Fruit fly (Drosophila melanogaster) whole organism: ENCODE results near the gene Naa40.

ENCODE experiments used
- CG8478 ChIP-seq: fragments of >200 bp; optimal IDR thresholded peaks from 2 replicates; lab custom pipeline; 2018; ENCODE audit warnings: inconsistent platforms
- Dll ChIP-seq: fragments of >200 bp; optimal IDR thresholded peaks from 2 replicates; lab custom pipeline; 2017
- EcR ChIP-seq, 2 experiments: fragments of >200 bp; optimal IDR thresholded peaks; 2 replicates each; lab custom pipeline; 2017; ENCODE audit warnings: missing biosample characterization in 2 of 2, missing genetic modification characterization in 2 of 2, missing genetic modification reagents in 2 of 2
- pan ChIP-seq: fragments of >200 bp; optimal IDR thresholded peaks from 2 replicates; lab custom pipeline; 2017
- psq ChIP-seq: fragments of >200 bp; optimal IDR thresholded peaks from 2 replicates; lab custom pipeline; 2017
- usp ChIP-seq: fragments of >200 bp; optimal IDR thresholded peaks from 2 replicates; lab custom pipeline; 2017; ENCODE audit warnings: missing biosample characterization, missing genetic modification characterization, mixed read lengths

The Naa40 gene

DNA sequence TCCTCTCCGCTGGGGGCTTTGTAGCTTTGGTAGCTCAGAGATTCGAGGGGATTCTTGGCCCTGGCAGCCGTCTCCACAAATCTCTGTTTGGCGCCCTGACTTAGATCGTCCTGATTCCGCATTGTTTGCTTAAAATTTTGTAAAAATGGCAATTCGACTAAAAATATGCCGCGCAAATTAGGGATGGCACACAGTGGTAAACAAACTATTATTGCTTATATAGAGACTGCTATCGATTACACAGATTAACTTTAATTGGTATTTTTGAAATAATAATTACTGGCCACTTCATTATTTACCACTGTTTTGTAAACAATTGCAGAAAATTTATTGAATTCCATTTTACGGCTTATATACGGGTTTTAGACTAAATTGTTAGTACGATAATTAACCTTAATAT lies at the start of gene Naa40, which contains the start of gene CG18731:
Gene Naa40, minus strand, starts transcription at position 206 of the 400 bp plus-strand sequence.
Gene CG18731, plus strand, starts transcription at position 283 of the 400 bp plus-strand sequence.
- no peak for TF ChIP-seq CG8478 (lab: Kevin White, UChicago)
- TF ChIP-seq pan = no peak
- no peak for TF ChIP-seq usp (GFP tag; lab: Kevin White, UChicago)
- no peak for TF ChIP-seq EcR (GFP tag; optimal IDR thresholded peaks at IDR 0.05; lab: Kevin White, UChicago)
- no peak for TF ChIP-seq psq (lab: Kevin White, UChicago)
- no peak for TF ChIP-seq Dll (lab: Kevin White, UChicago)

DNA sequence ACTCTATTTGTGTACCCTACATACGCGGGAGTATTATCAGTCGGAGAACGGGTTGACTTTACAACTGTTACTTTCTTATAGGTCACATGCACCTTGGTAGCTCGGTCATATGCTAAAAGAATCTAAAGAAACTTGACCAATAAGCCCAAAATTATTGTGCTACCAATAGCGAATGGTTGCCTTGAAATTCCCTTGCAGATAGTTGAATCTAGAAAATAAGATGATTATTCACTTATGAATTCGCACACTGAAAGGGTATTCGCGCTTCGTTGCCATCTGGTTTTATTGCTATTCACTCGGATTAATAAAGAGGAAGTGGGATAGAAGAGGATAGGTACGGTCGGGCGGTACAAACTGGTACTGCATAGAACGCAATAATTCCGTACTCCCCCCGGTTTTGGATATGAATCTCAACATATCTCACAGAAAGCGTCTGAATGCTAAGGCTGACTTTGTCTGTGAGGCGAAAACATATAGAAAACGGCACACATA lies 49.1 kb upstream of the Naa40 start:
- TF ChIP-seq CG8478 (lab: Kevin White, UChicago) = no peak
- no peak for TF ChIP-seq psq (lab: Kevin White, UChicago)
- no peak for TF ChIP-seq EcR (GFP tag; optimal IDR thresholded peaks at IDR 0.05; lab: Kevin White, UChicago)
- peak; percentile 43 for TF ChIP-seq pan

DNA sequence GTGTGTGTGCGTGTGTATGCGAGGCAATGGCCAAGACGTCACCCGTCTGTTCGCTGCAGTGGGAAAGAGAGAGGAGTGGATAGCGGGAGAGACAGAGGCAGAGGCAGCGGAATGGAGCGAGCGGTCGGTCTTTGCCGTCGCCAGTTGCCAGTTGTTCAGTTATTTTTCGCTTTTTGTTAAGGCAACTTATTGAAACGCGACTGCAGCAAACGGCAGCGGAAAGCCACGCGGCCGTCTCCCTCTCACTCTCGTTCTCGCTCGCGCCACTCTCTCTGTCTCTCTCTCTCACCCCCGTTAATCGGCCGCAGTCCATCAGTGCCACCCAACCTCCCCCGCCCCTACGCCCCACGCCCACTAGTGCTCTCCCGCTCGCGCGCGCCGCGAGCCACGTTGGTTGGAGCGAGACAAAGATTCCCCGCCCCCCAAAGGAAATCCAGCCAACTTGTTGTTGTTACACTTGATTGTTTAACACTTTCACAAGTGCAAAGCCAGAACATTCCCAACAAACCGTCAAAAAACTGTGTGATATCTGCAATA lies 48.1 kb upstream of the Naa40 start:
- TF ChIP-seq CG8478 (lab: Kevin White, UChicago) (peak; percentile 82), psq (lab: Kevin White, UChicago) (no peak), Dll (lab: Kevin White, UChicago) (peak; percentile 88), usp (GFP tag; lab: Kevin White, UChicago) (no peak), EcR (GFP tag; optimal IDR thresholded peaks at IDR 0.05; lab: Kevin White, UChicago) (peak in 1 of 2 experiments; percentile 47), pan (no peak)

DNA sequence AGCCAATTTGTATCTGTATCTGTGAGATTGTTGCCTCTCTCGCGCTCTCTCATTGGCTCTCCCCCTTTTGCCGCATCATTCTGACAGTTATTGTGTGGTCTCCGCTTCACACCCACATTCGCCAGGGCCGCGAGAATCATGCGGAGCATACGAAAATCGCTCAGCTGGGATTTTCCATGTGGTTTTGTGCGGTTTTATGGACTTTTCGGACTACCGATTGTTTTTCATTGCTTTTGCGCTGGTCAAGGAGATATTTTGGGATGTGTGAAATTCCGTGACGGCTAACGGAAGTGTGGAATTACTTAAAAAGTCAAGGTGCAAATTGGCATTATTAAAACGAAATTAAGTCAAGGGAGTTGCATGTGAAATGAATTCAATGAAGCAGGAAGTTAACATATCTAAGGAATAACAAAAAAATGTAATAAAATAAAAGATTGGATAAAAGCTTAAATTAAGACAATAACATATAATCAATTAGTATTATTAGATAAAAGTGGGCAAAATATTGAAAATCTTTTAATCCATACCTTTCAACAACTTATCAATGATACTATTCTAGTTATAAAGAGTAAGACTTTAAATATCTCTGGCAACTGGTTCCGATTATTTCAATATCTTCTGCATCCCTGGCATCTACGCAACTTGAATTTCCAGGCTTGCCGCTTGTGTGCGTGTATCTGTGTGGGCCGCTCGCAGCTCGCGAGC lies 47.5 kb upstream of the Naa40 start:
- TF ChIP-seq Dll (lab: Kevin White, UChicago) = peak; percentile 83
- TF ChIP-seq pan = no peak
- peak; percentile 56 for TF ChIP-seq psq (lab: Kevin White, UChicago)
- TF ChIP-seq EcR (GFP tag; optimal IDR thresholded peaks at IDR 0.05; lab: Kevin White, UChicago) = no peak
- no peak for TF ChIP-seq usp (GFP tag; lab: Kevin White, UChicago)

DNA sequence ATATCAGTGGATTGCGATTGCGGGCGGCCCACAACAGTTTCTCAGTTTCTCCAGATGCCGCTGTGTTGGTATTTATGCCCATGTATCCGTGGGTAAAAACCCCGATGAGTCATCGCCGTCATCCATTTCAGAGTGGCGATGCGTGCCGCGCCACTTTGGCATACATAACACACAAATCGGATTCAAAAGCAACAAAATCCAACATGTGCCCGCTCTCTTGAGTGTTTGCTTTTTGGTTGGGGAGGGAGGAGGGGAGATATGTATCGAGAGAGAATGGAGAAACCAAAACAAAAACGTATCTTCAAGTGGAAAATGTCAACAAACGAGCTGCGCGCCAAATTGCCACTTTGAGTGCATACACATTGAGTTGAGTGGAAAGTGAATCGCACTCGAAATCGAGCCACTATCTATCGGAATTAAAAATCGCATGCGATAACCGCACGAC lies 46.9 kb upstream of the Naa40 start:
- no peak for TF ChIP-seq pan
- TF ChIP-seq CG8478 (lab: Kevin White, UChicago) = no peak
- TF ChIP-seq psq (lab: Kevin White, UChicago) = no peak

DNA sequence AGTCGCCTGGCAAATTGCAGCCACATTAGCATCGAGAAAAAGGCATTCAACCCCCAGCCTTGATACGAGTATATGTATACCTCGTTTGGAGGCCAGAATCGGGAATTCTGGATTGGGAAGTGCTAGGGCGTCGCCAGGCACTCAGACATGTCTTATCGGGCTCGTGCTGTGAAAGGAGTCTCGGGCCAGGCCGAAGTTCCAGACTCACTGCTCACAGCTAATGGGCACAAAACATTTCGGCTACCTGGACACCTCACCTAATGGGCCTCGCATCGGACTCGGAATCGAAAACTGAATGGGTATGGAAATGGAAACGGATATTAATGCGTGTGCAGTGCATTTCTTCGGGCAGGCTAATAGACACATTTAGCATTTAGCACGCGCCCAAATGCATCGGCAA lies 46.2 kb upstream of the Naa40 start:
- TF ChIP-seq pan (no peak), usp (GFP tag; lab: Kevin White, UChicago) (no peak), CG8478 (lab: Kevin White, UChicago) (no peak), Dll (lab: Kevin White, UChicago) (no peak), psq (lab: Kevin White, UChicago) (no peak), EcR (GFP tag; optimal IDR thresholded peaks at IDR 0.05; lab: Kevin White, UChicago) (no peak)

DNA sequence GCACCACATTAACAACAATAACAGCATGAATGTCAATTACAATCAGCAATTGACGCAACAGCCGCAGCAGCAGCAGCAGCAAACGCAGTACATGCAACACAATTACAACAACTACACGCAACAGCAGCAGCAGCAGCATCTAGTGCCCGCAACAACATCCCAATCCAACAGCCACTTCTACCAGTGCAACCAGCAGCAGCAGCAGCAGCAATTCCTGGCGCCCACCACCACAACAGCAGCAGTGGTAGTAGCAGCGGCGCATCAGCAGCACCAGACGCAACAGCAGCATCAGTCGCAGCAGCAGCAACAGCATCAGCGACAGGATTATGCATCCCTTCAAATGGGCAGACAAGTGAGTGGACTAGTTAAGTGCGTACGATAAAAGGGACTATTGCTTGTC lies 42.5 kb upstream of the Naa40 start:
- TF ChIP-seq pan = no peak
- TF ChIP-seq CG8478 (lab: Kevin White, UChicago) = no peak
- no peak for TF ChIP-seq usp (GFP tag; lab: Kevin White, UChicago)
- TF ChIP-seq EcR (GFP tag; optimal IDR thresholded peaks at IDR 0.05; lab: Kevin White, UChicago) = no peak
- no peak for TF ChIP-seq psq (lab: Kevin White, UChicago)
- no peak for TF ChIP-seq Dll (lab: Kevin White, UChicago)

DNA sequence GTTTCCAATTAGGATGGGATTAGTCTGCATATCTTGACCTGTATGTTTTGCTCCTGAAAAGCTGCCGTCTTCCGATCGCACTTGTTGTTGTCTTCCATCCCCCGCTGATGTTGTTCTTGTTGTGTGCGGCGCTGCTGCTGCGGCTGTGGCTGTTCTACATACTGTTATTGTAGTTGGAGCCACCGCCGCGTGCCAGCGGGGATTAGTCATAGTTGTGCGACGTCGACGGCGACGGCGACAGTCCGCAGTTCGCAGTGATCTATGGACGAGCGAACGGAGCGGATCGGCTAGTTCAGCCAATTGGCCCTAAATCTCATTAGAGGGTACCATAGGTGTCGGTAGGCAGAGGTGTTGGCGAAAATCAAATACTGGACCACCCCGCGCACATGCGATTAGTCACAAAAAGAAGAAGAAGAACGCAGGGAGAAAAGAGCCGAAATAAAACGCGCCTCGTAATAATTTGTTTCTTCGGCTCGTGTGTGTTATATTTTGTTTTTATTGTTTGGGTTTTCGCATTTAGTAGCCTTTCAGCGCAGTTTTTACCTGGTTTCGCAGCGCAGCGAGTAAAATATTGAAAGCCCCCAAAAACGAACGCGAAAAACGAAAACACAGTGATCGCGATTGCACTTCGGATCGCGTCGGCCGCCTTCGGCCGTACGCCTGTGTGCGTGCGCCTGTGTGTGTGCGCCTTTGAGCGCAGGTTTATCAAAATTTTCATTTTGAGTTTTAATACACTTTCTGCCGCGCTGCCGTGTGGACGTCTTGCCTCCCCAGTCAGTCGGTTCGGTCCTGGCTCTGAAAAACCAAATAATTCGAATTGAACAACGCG lies 40.7 kb upstream of the Naa40 start, which contains the start of gene kay:
Gene kay, plus strand, starts transcription at position 729 of the 829 bp plus-strand sequence.
- TF ChIP-seq Dll (lab: Kevin White, UChicago) = no peak

DNA sequence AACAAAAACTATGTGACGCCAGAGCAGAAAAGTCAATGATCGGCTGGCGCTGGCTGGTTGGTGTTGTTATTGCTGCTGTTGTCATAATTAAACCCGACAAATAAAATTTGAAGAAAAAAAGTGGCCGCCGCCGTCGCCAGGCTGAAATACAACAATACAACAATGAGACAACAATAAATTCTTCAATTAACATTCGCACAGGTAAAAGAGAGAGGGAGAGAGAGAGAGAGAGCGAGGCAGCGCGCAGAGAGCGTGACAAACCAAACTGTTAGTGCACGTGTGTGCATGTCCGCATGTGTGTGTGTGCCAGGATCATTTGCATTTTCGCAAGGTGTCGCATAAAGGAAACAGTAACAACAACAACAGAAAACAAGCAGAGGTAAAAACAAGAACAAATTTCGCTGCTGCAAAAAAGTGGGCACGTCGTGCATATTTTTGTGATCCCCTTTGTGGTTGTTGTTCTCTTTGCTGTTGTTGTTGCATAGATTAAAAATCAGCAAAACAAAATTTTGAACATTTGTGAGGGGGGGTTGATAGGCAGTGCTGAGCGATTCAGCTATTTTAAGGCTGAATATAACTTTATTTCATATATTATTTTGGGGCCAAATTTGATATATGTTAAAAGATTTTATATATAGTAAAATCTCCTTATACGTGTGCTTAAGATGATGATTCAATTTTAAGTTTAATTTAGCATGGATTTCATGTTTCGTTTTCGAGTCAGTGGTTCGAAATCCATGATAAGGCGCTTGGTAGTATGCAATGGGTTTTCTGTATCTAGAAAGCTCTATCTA lies 39.7 kb upstream of the Naa40 start:
- TF ChIP-seq CG8478 (lab: Kevin White, UChicago) (no peak), psq (lab: Kevin White, UChicago) (no peak), Dll (lab: Kevin White, UChicago) (peak; percentile 84)

DNA sequence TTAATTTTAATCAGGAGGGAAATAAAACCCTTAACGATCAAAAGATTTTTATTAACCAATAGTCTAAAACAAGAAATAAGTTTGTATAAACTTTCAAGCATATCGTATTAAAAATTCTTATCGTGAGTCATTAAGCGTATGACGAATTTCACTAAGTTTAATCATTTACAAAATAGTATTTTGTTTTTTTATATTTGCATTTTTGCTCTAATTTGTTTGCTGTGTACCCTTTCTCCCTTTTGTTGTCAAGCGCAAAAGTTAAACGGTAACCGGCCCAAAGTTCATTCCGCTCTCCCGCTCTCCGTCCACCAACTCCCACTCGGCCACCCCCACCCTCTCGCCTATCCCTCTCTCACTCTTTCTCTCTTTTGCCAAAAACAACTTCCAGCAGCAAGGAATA lies 39.1 kb upstream of the Naa40 start:
- TF ChIP-seq pan (no peak), EcR (GFP tag; optimal IDR thresholded peaks at IDR 0.05; lab: Kevin White, UChicago) (peak in 1 of 2 experiments; percentile 32), Dll (lab: Kevin White, UChicago) (no peak)

DNA sequence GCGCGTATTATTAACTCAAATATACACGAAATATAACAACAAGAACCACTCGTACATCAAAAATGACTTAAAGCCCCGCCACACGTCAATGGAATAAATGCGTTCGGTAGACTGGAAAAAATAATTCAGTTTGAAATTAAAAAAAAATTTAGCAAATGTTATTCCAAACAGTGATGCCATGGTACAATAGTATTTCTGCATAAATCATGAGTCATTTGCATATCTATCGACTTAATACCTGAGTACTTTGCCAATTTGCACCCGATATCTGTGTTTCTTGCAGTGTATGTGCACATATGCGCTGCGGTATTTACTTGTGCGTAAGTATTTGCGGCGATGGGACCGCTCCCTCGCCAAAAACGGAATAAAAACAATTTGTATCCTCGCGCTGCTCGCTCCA lies 38.4 kb upstream of the Naa40 start:
- TF ChIP-seq pan = no peak
- no peak for TF ChIP-seq psq (lab: Kevin White, UChicago)
- TF ChIP-seq EcR (GFP tag; optimal IDR thresholded peaks at IDR 0.05; lab: Kevin White, UChicago) = peak in 1 of 2 experiments; percentile 45
- no peak for TF ChIP-seq usp (GFP tag; lab: Kevin White, UChicago)
- TF ChIP-seq CG8478 (lab: Kevin White, UChicago) = no peak
- no peak for TF ChIP-seq Dll (lab: Kevin White, UChicago)
